Fruit fly (Drosophila melanogaster) whole organism, embryonic: ENCODE data around the gene CG42809.

Experiments used
- Atf-2 ChIP-seq: fragments of 200-800 bp; sonication (Bioruptor generic); optimal IDR thresholded peaks from 2 replicates; lab custom pipeline; 2016; ENCODE audit warnings: missing biosample characterization, missing genetic modification characterization
- BtbVII ChIP-seq: fragments of 200-800 bp; sonication (Bioruptor generic); optimal IDR thresholded peaks from 3 replicates; lab custom pipeline; 2017; ENCODE audit warnings: missing biosample characterization, mild to moderate bottlenecking, missing genetic modification characterization
- Bteb2 ChIP-seq: fragments of 200-800 bp; sonication (Bioruptor generic); optimal IDR thresholded peaks from 2 replicates; lab custom pipeline; 2016; ENCODE audit warnings: missing biosample characterization, missing genetic modification characterization
- CG10274 ChIP-seq: fragments of 200-800 bp; sonication (Bioruptor generic); optimal IDR thresholded peaks from 3 replicates; lab custom pipeline; 2017; ENCODE audit warnings: missing biosample characterization, mild to moderate bottlenecking, missing genetic modification characterization
- CG10543 ChIP-seq: fragments of 200-800 bp; sonication (Bioruptor generic); optimal IDR thresholded peaks from 3 replicates; lab custom pipeline; 2017; ENCODE audit warnings: missing biosample characterization, mild to moderate bottlenecking, missing genetic modification characterization, moderate library complexity
- CG11560 ChIP-seq: fragments of 200-800 bp; sonication (Bioruptor generic); IDR thresholded peaks from 3 replicates; pipeline ENCODE4 v1.3.6; 2022; ENCODE audit warnings: missing biosample characterization, missing genetic modification characterization
- CG12942 ChIP-seq: fragments of 200-800 bp; sonication (Bioruptor generic); optimal IDR thresholded peaks from 3 replicates; lab custom pipeline; 2016; ENCODE audit warnings: missing biosample characterization, missing genetic modification characterization
- CG13775 ChIP-seq: fragments of 200-800 bp; sonication (Bioruptor generic); optimal IDR thresholded peaks from 3 replicates; lab custom pipeline; 2017; ENCODE audit warnings: missing biosample characterization, mild to moderate bottlenecking, missing genetic modification characterization
- CG14667 ChIP-seq: fragments of 200-800 bp; sonication (Bioruptor generic); IDR thresholded peaks from 2 replicates; pipeline ENCODE4 v1.3.6; 2022; ENCODE audit warnings: missing biosample characterization, missing genetic modification characterization
- CG14710 ChIP-seq: fragments of 200-800 bp; sonication (Bioruptor generic); optimal IDR thresholded peaks from 3 replicates; lab custom pipeline; 2019; ENCODE audit warnings: missing biosample characterization, mild to moderate bottlenecking, missing genetic modification characterization, moderate library complexity
- CG14860 ChIP-seq: fragments of 200-800 bp; sonication (Bioruptor generic); IDR thresholded peaks from 3 replicates; pipeline ENCODE4 v1.3.6; 2022; ENCODE audit warnings: missing biosample characterization, missing genetic modification characterization; ENCODE audit not compliant: partially characterized antibody
- CG1529 ChIP-seq: fragments of 200-800 bp; sonication (Bioruptor generic); optimal IDR thresholded peaks from 3 replicates; lab custom pipeline; 2018; ENCODE audit warnings: missing biosample characterization, missing genetic modification characterization
- CG17612 ChIP-seq: fragments of 200-800 bp; sonication (Bioruptor generic); IDR thresholded peaks from 2 replicates; pipeline ENCODE4 v1.3.6; 2022; ENCODE audit warnings: missing biosample characterization, missing genetic modification characterization
- CG17829 ChIP-seq: fragments of 200-800 bp; optimal IDR thresholded peaks from 2 replicates; lab custom pipeline; 2019; ENCODE audit warnings: missing biosample characterization, mild to moderate bottlenecking, missing genetic modification characterization, moderate library complexity
- CG3065 ChIP-seq: fragments of 200-800 bp; sonication (Bioruptor generic); optimal IDR thresholded peaks from 2 replicates; lab custom pipeline; 2016; ENCODE audit warnings: missing biosample characterization, missing genetic modification characterization
- CG31365 ChIP-seq: fragments of 200-800 bp; sonication (Bioruptor generic); optimal IDR thresholded peaks from 2 replicates; lab custom pipeline; 2018; ENCODE audit warnings: missing biosample characterization, mild to moderate bottlenecking, missing genetic modification characterization
- CG42726 ChIP-seq: fragments of 200-800 bp; sonication (Bioruptor generic); IDR thresholded peaks from 2 replicates; pipeline ENCODE4 v1.3.6; 2022; ENCODE audit warnings: missing biosample characterization, missing genetic modification characterization; ENCODE audit not compliant: partially characterized antibody
- CG4282 ChIP-seq: fragments of 200-800 bp; sonication (Bioruptor generic); optimal IDR thresholded peaks from 2 replicates; lab custom pipeline; 2016; ENCODE audit warnings: missing biosample characterization, missing genetic modification characterization
- CG4404 ChIP-seq: fragments of 200-800 bp; sonication (Bioruptor generic); IDR thresholded peaks from 2 replicates; pipeline ENCODE4 v1.3.6; 2022; ENCODE audit warnings: missing biosample characterization, missing genetic modification characterization
- CG4820 ChIP-seq: fragments of 200-800 bp; sonication (Bioruptor generic); optimal IDR thresholded peaks from 3 replicates; lab custom pipeline; 2016; ENCODE audit warnings: missing biosample characterization, missing genetic modification characterization
- CG6791 ChIP-seq: fragments of 200-800 bp; sonication (Bioruptor generic); IDR thresholded peaks from 3 replicates; pipeline ENCODE4 v1.3.6; 2022; ENCODE audit warnings: missing biosample characterization, missing genetic modification characterization; ENCODE audit not compliant: partially characterized antibody
- CG6854 ChIP-seq: fragments of 200-800 bp; sonication (Bioruptor generic); optimal IDR thresholded peaks from 3 replicates; lab custom pipeline; 2017; ENCODE audit warnings: missing biosample characterization, mild to moderate bottlenecking, missing genetic modification characterization
- CG7357 ChIP-seq: fragments of 200-800 bp; sonication (Bioruptor generic); IDR thresholded peaks from 3 replicates; pipeline ENCODE4 v1.3.6; 2022; ENCODE audit warnings: missing biosample characterization, missing genetic modification characterization
- CG8359 ChIP-seq: fragments of 200-800 bp; sonication (Bioruptor generic); optimal IDR thresholded peaks from 2 replicates; lab custom pipeline; 2017; ENCODE audit warnings: missing biosample characterization, mild to moderate bottlenecking, missing genetic modification characterization, borderline replicate concordance
- Doc3 ChIP-seq: fragments of 200-800 bp; sonication (Bioruptor generic); IDR thresholded peaks from 3 replicates; pipeline ENCODE4 v1.3.6; 2022; ENCODE audit warnings: missing biosample characterization, missing genetic modification characterization; ENCODE audit not compliant: partially characterized antibody
- NC2β ChIP-seq: fragments of 200-800 bp; sonication (Bioruptor generic); optimal IDR thresholded peaks from 2 replicates; lab custom pipeline; 2016; ENCODE audit warnings: missing biosample characterization, missing genetic modification characterization
- NFAT ChIP-seq: fragments of 200-800 bp; sonication (Bioruptor generic); IDR thresholded peaks from 2 replicates; pipeline ENCODE4 v1.3.6; 2022; ENCODE audit warnings: missing biosample characterization, missing genetic modification characterization
- Nf-YC ChIP-seq: fragments of 200-800 bp; optimal IDR thresholded peaks from 3 replicates; lab custom pipeline; 2019; ENCODE audit warnings: missing biosample characterization, mild to moderate bottlenecking, missing genetic modification characterization, moderate library complexity
- Pdp1 ChIP-seq, 2 experiments: fragments of 200-800 bp; sonication (Bioruptor generic); optimal IDR thresholded peaks; 3 replicates each; lab custom pipeline; 2016; ENCODE audit warnings: missing biosample characterization in 2 of 2, missing genetic modification characterization in 2 of 2, mild to moderate bottlenecking in 1 of 2, moderate library complexity in 1 of 2
- Tbp ChIP-seq: fragments of >200 bp; optimal IDR thresholded peaks from 2 replicates; lab custom pipeline; 2018; ENCODE audit warnings: missing biosample characterization, missing genetic modification characterization
- bcd ChIP-seq: fragments of 200-800 bp; sonication (Bioruptor generic); optimal IDR thresholded peaks from 2 replicates; lab custom pipeline; 2017; ENCODE audit warnings: missing biosample characterization, mild to moderate bottlenecking, missing genetic modification characterization
- bsh ChIP-seq, 2 experiments: fragments of 200-800 bp; sonication (Bioruptor generic); optimal IDR thresholded peaks; 2 replicates each; lab custom pipeline; 2017 to 2018; ENCODE audit warnings: mild to moderate bottlenecking in 2 of 2, missing biosample characterization in 2 of 2, missing genetic modification characterization in 2 of 2, moderate library complexity in 1 of 2
- ci ChIP-seq: fragments of 200-800 bp; sonication (Bioruptor generic); IDR thresholded peaks from 3 replicates; pipeline ENCODE4 v1.3.6; 2022; ENCODE audit warnings: missing biosample characterization, missing genetic modification characterization
- crc ChIP-seq: fragments of 200-800 bp; sonication (Bioruptor generic); optimal IDR thresholded peaks from 2 replicates; lab custom pipeline; 2016; ENCODE audit warnings: missing biosample characterization, missing genetic modification characterization
- eyg ChIP-seq: fragments of 200-800 bp; sonication (Bioruptor generic); optimal IDR thresholded peaks from 3 replicates; lab custom pipeline; 2016; ENCODE audit warnings: missing biosample characterization, missing genetic modification characterization
- gfzf ChIP-seq: fragments of 200-800 bp; sonication (Bioruptor generic); optimal IDR thresholded peaks from 2 replicates; lab custom pipeline; 2016; ENCODE audit warnings: missing biosample characterization, mild to moderate bottlenecking, missing genetic modification characterization, moderate library complexity
- grn ChIP-seq: fragments of 200-800 bp; sonication (Bioruptor generic); optimal IDR thresholded peaks from 3 replicates; lab custom pipeline; 2017; ENCODE audit warnings: missing biosample characterization, missing genetic modification characterization
- kah ChIP-seq: fragments of 200-800 bp; sonication (Bioruptor generic); optimal IDR thresholded peaks from 2 replicates; lab custom pipeline; 2018; ENCODE audit warnings: missing biosample characterization, mild to moderate bottlenecking, missing genetic modification characterization
- kay ChIP-seq: fragments of 200-800 bp; sonication (Bioruptor generic); optimal IDR thresholded peaks from 2 replicates; lab custom pipeline; 2016; ENCODE audit warnings: missing biosample characterization, missing genetic modification characterization
- kni ChIP-seq: fragments of 200-800 bp; sonication (Bioruptor generic); optimal IDR thresholded peaks from 3 replicates; lab custom pipeline; 2017; ENCODE audit warnings: mild to moderate bottlenecking, missing biosample characterization, missing genetic modification reagents, missing genetic modification characterization
- nmo ChIP-seq: fragments of 200-800 bp; sonication (Bioruptor generic); optimal IDR thresholded peaks from 2 replicates; lab custom pipeline; 2018; ENCODE audit warnings: missing biosample characterization, mild to moderate bottlenecking, missing genetic modification characterization, moderate library complexity
- oc ChIP-seq: fragments of 200-800 bp; sonication (Bioruptor generic); optimal IDR thresholded peaks from 2 replicates; lab custom pipeline; 2018; ENCODE audit warnings: missing biosample characterization, mild to moderate bottlenecking, missing genetic modification characterization, moderate library complexity
- pita ChIP-seq: fragments of 200-800 bp; sonication (Bioruptor generic); optimal IDR thresholded peaks from 2 replicates; lab custom pipeline; 2017; ENCODE audit warnings: missing biosample characterization, mild to moderate bottlenecking, missing genetic modification characterization
- ro ChIP-seq: fragments of 200-800 bp; sonication (Bioruptor generic); IDR thresholded peaks from 2 replicates; pipeline ENCODE4 v1.3.6; 2022; ENCODE audit warnings: missing biosample characterization, missing genetic modification characterization
- sd ChIP-seq: fragments of 200-800 bp; sonication (Bioruptor generic); optimal IDR thresholded peaks from 3 replicates; lab custom pipeline; 2018; ENCODE audit warnings: missing biosample characterization, mild to moderate bottlenecking, missing genetic modification characterization, moderate library complexity
- sug ChIP-seq: fragments of 200-800 bp; optimal IDR thresholded peaks from 2 replicates; lab custom pipeline; 2019; ENCODE audit warnings: missing biosample characterization, mild to moderate bottlenecking, missing genetic modification characterization, moderate library complexity
- twi ChIP-seq: fragments of 200-800 bp; optimal IDR thresholded peaks from 2 replicates; lab custom pipeline; 2019; ENCODE audit warnings: missing biosample characterization, mild to moderate bottlenecking, missing genetic modification characterization, moderate library complexity
- vvl ChIP-seq: fragments of 200-800 bp; sonication (Bioruptor generic); IDR thresholded peaks from 2 replicates; pipeline ENCODE4 v1.3.6; 2022; ENCODE audit warnings: missing biosample characterization, missing genetic modification characterization

Gene CG42809

dm6 chr2L:13414525-13415481 lies 42.5 kb upstream of the CG42809 start, which contains the start of the genes CG16956, CG42784 and CG43850 (continued):
- TF ChIP-seq sug (peak; percentile 54), CG8359 (GFP tag; lab: Kevin White, UChicago) (no peak), oc (tag; lab: Kevin White, UChicago) (no peak), eyg (no peak), vvl (0 out of 2 replicates have a peak, but pooled peaks have one; percentile 60), bsh (GFP tag; optimal IDR thresholded peaks at IDR 0.05; lab: Kevin White, UChicago) (no peak), ro (GFP tag; lab: Robert Waterston, UW) (no peak), kah (GFP tag; lab: Kevin White, UChicago) (peak; percentile 49), CG11560 (tag; lab: Robert Waterston, UW) (no peak), ci (GFP tag; lab: Robert Waterston, UW) (peak; percentile 85), BtbVII (GFP tag; lab: Kevin White, UChicago) (peak; percentile 81), CG1529 (peak; percentile 12), CG7357 (GFP tag; lab: Robert Waterston, UW) (no peak), CG17612 (no peak), kni (GFP tag; lab: Kevin White, UChicago) (no peak), NC2β (GFP tag; lab: Kevin White, UChicago) (no peak), Doc3 (GFP tag; lab: Robert Waterston, UW) (no peak), CG4282 (GFP tag; lab: Kevin White, UChicago) (no peak), CG6791 (GFP tag; lab: Robert Waterston, UW) (no peak), Atf-2 (GFP tag; lab: Kevin White, UChicago) (no peak), CG14860 (GFP tag; lab: Robert Waterston, UW) (no peak), NFAT (peak; percentile 33; the same call in 1 of the 2 replicates), CG10274 (GFP tag; lab: Kevin White, UChicago) (peak; percentile 23), CG10543 (peak; percentile 83), Pdp1 (GFP tag; optimal IDR thresholded peaks at IDR 0.05; lab: Kevin White, UChicago) (no peak), CG13775 (GFP tag; lab: Kevin White, UChicago) (peak; percentile 56), twi (no peak), gfzf (no peak), CG3065 (GFP tag; lab: Kevin White, UChicago) (no peak), Bteb2 (no peak), nmo (GFP tag; lab: Kevin White, UChicago) (no peak), bcd (GFP tag; lab: Kevin White, UChicago) (peak; percentile 46), grn (peak; percentile 1), CG42726 (GFP tag; lab: Robert Waterston, UW) (no peak), CG4820 (GFP tag; lab: Kevin White, UChicago) (no peak), CG14710 (tag; lab: Kevin White, UChicago) (no peak), CG12942 (GFP tag; lab: Kevin White, UChicago) (no peak), CG4404 (GFP tag; lab: Robert Waterston, UW) (no peak), CG6854 (GFP tag; lab: Kevin White, UChicago) (peak; percentile 84), CG17829 (no peak), kay (GFP tag; lab: Kevin White, UChicago) (no peak), pita (GFP tag; lab: Kevin White, UChicago) (no peak), CG31365 (tag; lab: Kevin White, UChicago) (peak; percentile 78), crc (no peak), sd (tag; lab: Kevin White, UChicago) (no peak), CG14667 (GFP tag; lab: Robert Waterston, UW) (no peak), Tbp (no peak), Nf-YC (tag; lab: Kevin White, UChicago) (peak; percentile 49)
